Fruit fly (Drosophila melanogaster) whole organism, prepupa: ENCODE results near the gene Tsf2.

Source experiments
- Blimp-1 ChIP-seq: fragments of 200-800 bp; sonication (Bioruptor generic); optimal IDR thresholded peaks from 3 replicates; lab custom pipeline; 2017; ENCODE audit warnings: missing biosample characterization, missing genetic modification characterization, mild to moderate bottlenecking, moderate library complexity, missing genetic modification reagents
- CG10631 ChIP-seq: fragments of 200-800 bp; sonication (Bioruptor generic); optimal IDR thresholded peaks from 2 replicates; lab custom pipeline; 2016; ENCODE audit warnings: missing biosample characterization, missing genetic modification characterization
- CG11294 ChIP-seq: fragments of 200-800 bp; sonication (Bioruptor generic); IDR thresholded peaks from 2 replicates; pipeline ENCODE4 v1.3.6; 2022; ENCODE audit warnings: missing biosample characterization, missing genetic modification characterization
- CG11762 ChIP-seq: fragments of 200-800 bp; sonication (Bioruptor generic); optimal IDR thresholded peaks from 3 replicates; lab custom pipeline; 2016; ENCODE audit warnings: missing biosample characterization, missing genetic modification characterization; ENCODE audit not compliant: insufficient read depth
- CG11902 ChIP-seq: fragments of 200-800 bp; sonication (Bioruptor generic); optimal IDR thresholded peaks from 3 replicates; lab custom pipeline; 2016; ENCODE audit warnings: missing biosample characterization, missing genetic modification characterization
- CG15336 ChIP-seq: fragments of 200-800 bp; sonication (Bioruptor generic); IDR thresholded peaks from 2 replicates; pipeline ENCODE4 v1.3.6; 2022; ENCODE audit warnings: missing biosample characterization, missing genetic modification characterization
- CG1621 ChIP-seq: fragments of 200-800 bp; sonication (Bioruptor generic); optimal IDR thresholded peaks from 3 replicates; lab custom pipeline; 2018; ENCODE audit warnings: missing biosample characterization, mild to moderate bottlenecking, missing genetic modification characterization
- CG16779 ChIP-seq: fragments of 200-800 bp; sonication (Bioruptor generic); optimal IDR thresholded peaks from 3 replicates; lab custom pipeline; 2017; ENCODE audit warnings: missing biosample characterization, mild to moderate bottlenecking, missing genetic modification characterization
- CG3032 ChIP-seq: fragments of 200-800 bp; optimal IDR thresholded peaks from 2 replicates; lab custom pipeline; 2019; ENCODE audit warnings: missing biosample characterization, mild to moderate bottlenecking, missing genetic modification characterization, moderate library complexity
- CG31627 ChIP-seq: fragments of 200-800 bp; sonication (Bioruptor generic); optimal IDR thresholded peaks from 3 replicates; lab custom pipeline; 2016; ENCODE audit warnings: missing biosample characterization, missing genetic modification characterization
- CG34406 ChIP-seq: fragments of 200-800 bp; sonication (Bioruptor generic); optimal IDR thresholded peaks from 3 replicates; lab custom pipeline; 2016; ENCODE audit warnings: missing biosample characterization, missing genetic modification characterization
- CG3919 ChIP-seq: fragments of 200-800 bp; sonication (Bioruptor generic); optimal IDR thresholded peaks from 3 replicates; lab custom pipeline; 2016; ENCODE audit warnings: missing biosample characterization, missing genetic modification characterization
- CG4318 ChIP-seq: fragments of 200-800 bp; sonication (Bioruptor generic); optimal IDR thresholded peaks from 3 replicates; lab custom pipeline; 2017; ENCODE audit warnings: missing biosample characterization, mild to moderate bottlenecking, missing genetic modification characterization
- CG6163 ChIP-seq: fragments of 200-800 bp; sonication (Bioruptor generic); IDR thresholded peaks from 3 replicates; pipeline ENCODE4 v1.3.6; 2022; ENCODE audit warnings: missing biosample characterization, missing genetic modification characterization
- CG6276 ChIP-seq: fragments of 200-800 bp; sonication (Bioruptor generic); optimal IDR thresholded peaks from 2 replicates; lab custom pipeline; 2017; ENCODE audit warnings: missing biosample characterization, mild to moderate bottlenecking, missing genetic modification characterization
- CG6808 ChIP-seq: fragments of 200-800 bp; sonication (Bioruptor generic); optimal IDR thresholded peaks from 3 replicates; lab custom pipeline; 2017; ENCODE audit warnings: missing biosample characterization, missing genetic modification characterization, mild to moderate bottlenecking, moderate library complexity, missing genetic modification reagents
- CG7368 ChIP-seq: fragments of 200-800 bp; sonication (Bioruptor generic); optimal IDR thresholded peaks from 3 replicates; lab custom pipeline; 2016; ENCODE audit warnings: missing biosample characterization, missing genetic modification characterization
- CG8319 ChIP-seq: fragments of 200-800 bp; sonication (Bioruptor generic); optimal IDR thresholded peaks from 3 replicates; lab custom pipeline; 2016; ENCODE audit warnings: missing biosample characterization, missing genetic modification characterization
- CG8632 ChIP-seq: fragments of 200-800 bp; sonication (Bioruptor generic); optimal IDR thresholded peaks from 3 replicates; lab custom pipeline; 2016; ENCODE audit warnings: missing biosample characterization, missing genetic modification characterization
- CG9139 ChIP-seq: fragments of 200-800 bp; sonication (Bioruptor generic); optimal IDR thresholded peaks from 3 replicates; lab custom pipeline; 2017; ENCODE audit warnings: missing biosample characterization, mild to moderate bottlenecking, missing genetic modification characterization
- Eip75B ChIP-seq: fragments of 200-800 bp; sonication (Bioruptor generic); optimal IDR thresholded peaks from 3 replicates; lab custom pipeline; 2016; ENCODE audit warnings: missing biosample characterization, missing genetic modification characterization
- Eip78C ChIP-seq: fragments of 200-800 bp; sonication (Bioruptor generic); peaks from one replicate; lab custom pipeline; 2016; ENCODE audit warnings: missing biosample characterization, missing genetic modification characterization
- Ets21C ChIP-seq: fragments of 200-800 bp; sonication (Bioruptor generic); optimal IDR thresholded peaks from 3 replicates; lab custom pipeline; 2016; ENCODE audit warnings: missing biosample characterization, missing genetic modification characterization
- Ets96B ChIP-seq: fragments of 200-800 bp; optimal IDR thresholded peaks from 2 replicates; lab custom pipeline; 2019; ENCODE audit warnings: missing biosample characterization, mild to moderate bottlenecking, missing genetic modification characterization, moderate library complexity
- Gug ChIP-seq: fragments of 200-800 bp; sonication (Bioruptor generic); IDR thresholded peaks from 2 replicates; pipeline ENCODE4 v1.3.6; 2022; ENCODE audit warnings: missing biosample characterization, missing genetic modification characterization
- Hr38 ChIP-seq: sonication (Bioruptor generic); optimal IDR thresholded peaks from 2 replicates; lab custom pipeline; 2016; ENCODE audit warnings: missing biosample characterization, missing genetic modification characterization
- Hr4 ChIP-seq: fragments of 200-800 bp; sonication (Bioruptor generic); optimal IDR thresholded peaks from 3 replicates; lab custom pipeline; 2016; ENCODE audit warnings: missing biosample characterization, missing genetic modification characterization
- Sox14 ChIP-seq: fragments of 200-800 bp; sonication (Bioruptor generic); optimal IDR thresholded peaks from 3 replicates; lab custom pipeline; 2016; ENCODE audit warnings: missing biosample characterization, missing genetic modification characterization
- Sox15 ChIP-seq: fragments of 200-800 bp; sonication (Bioruptor generic); optimal IDR thresholded peaks from 3 replicates; lab custom pipeline; 2016; ENCODE audit warnings: missing biosample characterization, missing genetic modification characterization
- achi ChIP-seq: fragments of 200-800 bp; sonication (Bioruptor generic); optimal IDR thresholded peaks from 3 replicates; lab custom pipeline; 2016; ENCODE audit warnings: missing biosample characterization, missing genetic modification characterization
- acj6 ChIP-seq: fragments of 200-800 bp; sonication (Bioruptor generic); optimal IDR thresholded peaks from 3 replicates; lab custom pipeline; 2016; ENCODE audit warnings: missing biosample characterization, missing genetic modification characterization
- eg ChIP-seq: fragments of 200-800 bp; sonication (Bioruptor generic); IDR thresholded peaks from 3 replicates; pipeline ENCODE4 v1.3.6; 2022; ENCODE audit warnings: missing biosample characterization, missing genetic modification characterization
- esn ChIP-seq: fragments of 200-800 bp; sonication (Bioruptor generic); optimal IDR thresholded peaks from 2 replicates; lab custom pipeline; 2016; ENCODE audit warnings: missing biosample characterization, mild to moderate bottlenecking, missing genetic modification characterization, moderate library complexity
- fd59A ChIP-seq: fragments of 200-800 bp; sonication (Bioruptor generic); optimal IDR thresholded peaks from 2 replicates; lab custom pipeline; 2017; ENCODE audit warnings: missing biosample characterization, mild to moderate bottlenecking, missing genetic modification characterization, missing genetic modification reagents
- fkh ChIP-seq: fragments of 200-800 bp; sonication (Bioruptor generic); optimal IDR thresholded peaks from 3 replicates; lab custom pipeline; 2017; ENCODE audit warnings: missing biosample characterization, mild to moderate bottlenecking, missing genetic modification characterization, moderate library complexity
- lz ChIP-seq: fragments of 200-800 bp; sonication (Bioruptor generic); optimal IDR thresholded peaks from 3 replicates; lab custom pipeline; 2016; ENCODE audit warnings: missing biosample characterization, missing genetic modification characterization
- pdm3 ChIP-seq: fragments of 200-800 bp; sonication (Bioruptor generic); optimal IDR thresholded peaks from 3 replicates; lab custom pipeline; 2016; ENCODE audit warnings: missing biosample characterization, missing genetic modification characterization
- salr ChIP-seq, 2 experiments: fragments of 200-800 bp; sonication (Bioruptor generic); optimal IDR thresholded peaks; 3 replicates each; lab custom pipeline; 2016 to 2018; ENCODE audit warnings: missing biosample characterization in 2 of 2, missing genetic modification characterization in 2 of 2, mild to moderate bottlenecking in 1 of 2
- ss ChIP-seq, 2 experiments: fragments of 200-800 bp; sonication (Bioruptor generic); optimal IDR thresholded peaks; 2 replicates in 1 of 2; 3 replicates in 1 of 2; lab custom pipeline; 2017 to 2018; ENCODE audit warnings: mild to moderate bottlenecking in 2 of 2, missing biosample characterization in 2 of 2, missing genetic modification characterization in 2 of 2, moderate library complexity in 1 of 2
- svp ChIP-seq: fragments of 200-800 bp; sonication (Bioruptor generic); peaks from one replicate; lab custom pipeline; 2016; ENCODE audit warnings: missing biosample characterization, missing genetic modification characterization
- topi ChIP-seq: fragments of 200-800 bp; sonication (Bioruptor generic); optimal IDR thresholded peaks from 3 replicates; lab custom pipeline; 2016; ENCODE audit warnings: missing biosample characterization, missing genetic modification characterization

Tsf2 gene

dm6 chr3L:12572366-12572765 lies 38.8 kb upstream of the Tsf2 start, which contains the start of gene sowah (continued):
- peak; percentile 39 for TF ChIP-seq topi (GFP tag; lab: Kevin White, UChicago)
- TF ChIP-seq CG31627 (GFP tag; lab: Kevin White, UChicago), result peak; percentile 48
- TF ChIP-seq fkh (GFP tag; lab: Kevin White, UChicago), result peak; percentile 97
- peak; percentile 8 for TF ChIP-seq CG11902
- TF ChIP-seq acj6, result no peak
- peak in 1 of 2 experiments; percentile 14 for TF ChIP-seq ss (GFP tag; optimal IDR thresholded peaks at IDR 0.05; lab: Kevin White, UChicago)
- TF ChIP-seq CG9139 (GFP tag; lab: Kevin White, UChicago), result no peak
- peak; percentile 32 for TF ChIP-seq esn (GFP tag; lab: Kevin White, UChicago)
- peak; percentile 15 for TF ChIP-seq pdm3 (GFP tag; lab: Kevin White, UChicago)
- TF ChIP-seq Eip75B, result no peak
- TF ChIP-seq CG4318, result no peak
- TF ChIP-seq CG7368 (GFP tag; lab: Kevin White, UChicago), result no peak
- no peak for TF ChIP-seq CG8319 (GFP tag; lab: Kevin White, UChicago)
- TF ChIP-seq CG3919 (GFP tag; lab: Kevin White, UChicago), result peak; percentile 41
- TF ChIP-seq CG11294, result no peak
- peak; percentile 62 for TF ChIP-seq Eip78C (GFP tag; lab: Kevin White, UChicago)
- no peak for TF ChIP-seq CG6276 (GFP tag; lab: Kevin White, UChicago)
- no peak for TF ChIP-seq CG8632 (GFP tag; lab: Kevin White, UChicago)
- no peak for TF ChIP-seq svp (GFP tag; lab: Kevin White, UChicago)
- peak; percentile 58 for TF ChIP-seq CG3032
- TF ChIP-seq Blimp-1 (GFP tag; lab: Kevin White, UChicago), result no peak
- TF ChIP-seq CG1621 (tag; lab: Kevin White, UChicago), result peak; percentile 18

DNA sequence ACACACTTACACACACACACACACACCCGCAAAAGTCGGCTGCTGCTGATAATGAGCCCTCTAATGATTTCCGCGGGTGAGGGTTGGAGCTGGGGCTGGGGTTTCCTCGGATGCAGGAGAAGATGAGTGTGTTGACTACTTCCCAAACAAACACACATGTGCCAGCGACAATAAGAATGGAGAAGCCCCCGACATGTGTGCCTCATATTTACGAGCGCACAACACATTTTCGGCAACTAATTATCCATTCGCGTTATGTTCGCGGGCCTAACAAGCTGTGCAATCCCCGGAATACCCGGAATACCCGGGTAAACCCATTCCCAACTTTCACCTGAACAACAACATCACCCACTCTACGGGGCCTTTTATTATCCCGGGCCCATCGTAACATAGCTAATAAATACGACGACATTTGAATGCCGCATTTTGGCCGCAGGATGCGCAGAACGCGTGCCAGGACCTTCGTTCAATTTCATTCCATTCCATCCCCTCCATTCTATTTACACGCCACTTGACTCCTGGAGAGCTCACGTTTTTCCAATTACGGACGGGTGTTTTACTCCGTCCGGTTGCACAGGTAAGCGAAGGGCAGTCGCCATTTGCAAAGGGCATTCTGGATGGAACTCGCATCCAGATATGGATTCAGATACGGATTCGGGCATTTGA lies 32.7 kb upstream of the Tsf2 start:
- TF ChIP-seq achi (GFP tag; lab: Kevin White, UChicago) (no peak), svp (GFP tag; lab: Kevin White, UChicago) (no peak), Hr38 (no peak), acj6 (no peak), CG3032 (no peak), CG16779 (no peak), CG34406 (GFP tag; lab: Kevin White, UChicago) (no peak), Gug (GFP tag; lab: Robert Waterston, UW) (no peak), CG9139 (GFP tag; lab: Kevin White, UChicago) (no peak), CG7368 (GFP tag; lab: Kevin White, UChicago) (no peak), fd59A (no peak)

DNA sequence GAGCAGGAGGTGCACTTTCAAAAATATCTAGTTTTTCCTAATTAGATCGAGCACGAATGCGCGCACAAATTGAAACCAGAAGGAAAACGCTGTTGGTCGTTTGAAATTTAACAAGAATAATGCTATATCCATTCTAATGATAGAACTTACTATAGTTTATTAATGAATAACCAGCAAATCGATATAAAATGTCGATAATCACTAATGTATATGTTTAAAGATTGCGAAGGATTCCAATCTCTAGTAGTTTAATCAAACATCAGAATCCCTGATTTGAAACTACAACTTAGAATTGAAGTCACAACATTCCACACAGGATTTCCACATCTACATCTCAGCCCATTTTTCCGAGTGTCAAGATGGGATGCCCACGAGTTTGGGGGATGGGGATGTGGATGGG lies 31.9 kb upstream of the Tsf2 start:
- TF ChIP-seq CG10631 (GFP tag; lab: Kevin White, UChicago), result no peak
- no peak for TF ChIP-seq CG6808 (GFP tag; lab: Kevin White, UChicago)
- no peak for TF ChIP-seq lz
- TF ChIP-seq Hr4 (GFP tag; lab: Kevin White, UChicago), result no peak
- no peak for TF ChIP-seq Blimp-1 (GFP tag; lab: Kevin White, UChicago)

DNA sequence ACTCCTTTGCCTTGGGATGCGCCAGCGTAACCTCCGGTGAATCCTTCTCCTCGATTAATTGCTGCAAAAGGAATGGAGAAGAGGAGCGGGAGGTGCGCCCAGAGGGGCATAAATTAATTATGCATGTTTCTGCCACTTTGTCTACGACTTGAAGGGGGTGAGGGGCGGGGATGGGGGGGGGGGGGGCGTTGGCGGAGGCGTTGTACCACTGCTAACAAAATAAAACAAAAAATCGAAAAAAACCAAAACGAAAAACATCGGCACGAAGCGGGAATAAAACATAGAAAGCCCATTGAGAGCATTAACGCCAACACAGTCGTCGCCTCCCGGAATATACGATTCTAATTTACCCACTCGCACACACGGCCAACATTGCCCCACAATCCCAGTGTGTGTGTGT lies 31.5 kb upstream of the Tsf2 start:
- no peak for TF ChIP-seq CG3032
- TF ChIP-seq CG15336 (GFP tag; lab: Robert Waterston, UW), result no peak
- TF ChIP-seq eg (GFP tag; lab: Robert Waterston, UW), result peak; percentile 41; the same call in 1 of the 3 replicates

DNA sequence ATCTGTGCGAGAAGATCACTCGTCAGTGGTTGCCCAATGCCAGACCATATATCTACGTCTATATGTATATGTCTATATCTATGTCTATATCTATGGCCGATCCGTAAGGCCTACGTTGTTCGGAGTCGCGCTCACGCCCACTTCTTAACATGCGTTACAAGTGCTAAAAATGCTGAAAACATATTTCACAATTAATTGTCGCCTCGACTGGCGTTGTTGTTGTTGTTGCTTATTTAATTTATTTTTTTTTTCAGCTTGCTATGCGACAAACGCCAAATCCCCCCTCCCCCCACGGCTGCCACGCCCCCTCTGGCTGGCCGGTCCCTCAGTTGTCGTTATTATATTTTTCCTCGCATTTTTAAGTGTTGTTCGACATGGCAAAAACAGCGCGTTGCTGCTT lies 30.8 kb upstream of the Tsf2 start:
- no peak for TF ChIP-seq Hr38
- TF ChIP-seq CG9139 (GFP tag; lab: Kevin White, UChicago), result no peak
- TF ChIP-seq Ets21C, result no peak
- no peak for TF ChIP-seq CG31627 (GFP tag; lab: Kevin White, UChicago)
- no peak for TF ChIP-seq CG11294
- TF ChIP-seq CG6163, result no peak
- no peak for TF ChIP-seq CG8319 (GFP tag; lab: Kevin White, UChicago)
- TF ChIP-seq pdm3 (GFP tag; lab: Kevin White, UChicago), result no peak
- no peak for TF ChIP-seq Sox14 (GFP tag; lab: Kevin White, UChicago)
- TF ChIP-seq Sox15, result no peak
- TF ChIP-seq CG11762 (GFP tag; lab: Kevin White, UChicago), result no peak
- no peak for TF ChIP-seq Ets96B (tag; lab: Kevin White, UChicago)
- TF ChIP-seq topi (GFP tag; lab: Kevin White, UChicago), result no peak
- TF ChIP-seq CG6808 (GFP tag; lab: Kevin White, UChicago), result no peak
- TF ChIP-seq lz, result no peak
- TF ChIP-seq salr (GFP tag; optimal IDR thresholded peaks at IDR 0.05; lab: Kevin White, UChicago), result no peak
- TF ChIP-seq CG8632 (GFP tag; lab: Kevin White, UChicago), result no peak
- TF ChIP-seq Eip78C (GFP tag; lab: Kevin White, UChicago), result no peak
- no peak for TF ChIP-seq CG11902
- no peak for TF ChIP-seq CG6276 (GFP tag; lab: Kevin White, UChicago)
- TF ChIP-seq, all 60 proteins: peak for 0
